Worm (Caenorhabditis elegans): Measurements from ENCODE around the gene R10D12.6.

The R10D12.6 gene

DNA sequence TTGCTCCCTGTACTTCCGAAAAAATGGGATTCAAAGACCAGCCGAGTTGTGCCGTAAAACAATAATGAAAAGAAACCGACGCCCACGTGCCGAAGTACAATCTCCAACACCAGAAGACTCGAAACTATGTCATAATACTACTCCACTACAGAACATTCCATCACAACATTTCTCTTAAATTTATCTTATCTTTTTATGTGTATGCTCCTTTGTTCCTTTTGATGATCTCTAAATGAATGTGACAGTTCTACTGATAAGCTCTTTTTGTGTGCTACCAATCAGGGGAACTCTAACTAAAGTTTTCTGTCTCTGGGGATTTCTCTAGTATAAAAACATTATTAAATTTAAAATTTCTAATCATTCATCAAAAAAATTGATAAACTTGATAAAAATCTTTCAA, 37.7 kb downstream of the R10D12.6 start:
- TF ChIP-seq vab-7 (GFP tag; IDR thresholded peaks at IDR 0.05) (no peak), hlh-30 (tag; optimal IDR thresholded peaks at IDR 0.05; ENCODE audit: insufficient read depth) (peak; percentile 2), hmg-1.1 (GFP tag; IDR thresholded peaks at IDR 0.05) (0 out of 2 replicates have a peak, but pooled peaks have one; percentile 28), F10B5.3 (tag; optimal IDR thresholded peaks at IDR 0.05) (no peak), lin-38 (GFP tag; IDR thresholded peaks at IDR 0.05) (no peak; the same call in 1 of the 2 replicates), lin-1 (GFP tag; IDR thresholded peaks at IDR 0.05) (peak; percentile 7; the same call in 1 of the 2 replicates), T26A8.4 (GFP tag; IDR thresholded peaks at IDR 0.05) (no peak), ctbp-1 (GFP tag; IDR thresholded peaks at IDR 0.05) (no peak), unc-130 (GFP tag; optimal IDR thresholded peaks at IDR 0.05) (no peak), ztf-11 (tag; optimal IDR thresholded peaks at IDR 0.05) (no peak), mxl-3 (GFP tag; optimal IDR thresholded peaks at IDR 0.05) (no peak), nhr-28 (tag; optimal IDR thresholded peaks at IDR 0.05) (peak; percentile 88), T20F7.1 (GFP tag; optimal IDR thresholded peaks at IDR 0.05) (peak; percentile 46), jun-1 (tag; optimal IDR thresholded peaks at IDR 0.05) (no peak), zip-2 (tag; optimal IDR thresholded peaks at IDR 0.05) (no peak), php-3 (GFP tag; IDR thresholded peaks at IDR 0.05) (peak; percentile 65), nhr-77 (tag; optimal IDR thresholded peaks at IDR 0.05) (peak; percentile 43), nhr-25 (tag; optimal IDR thresholded peaks at IDR 0.05; ENCODE audit: borderline replicate concordance, insufficient read depth) (no peak), arid-1 (GFP tag; conservative IDR thresholded peaks at IDR 0.05) (0 out of 2 replicates have a peak, but pooled peaks have one; percentile 9), dve-1 (tag; optimal IDR thresholded peaks at IDR 0.05; ENCODE audit: insufficient read depth) (peak; percentile 84), mes-2 (tag; optimal IDR thresholded peaks at IDR 0.05; ENCODE audit: poor library complexity, severe bottlenecking) (no peak), pqm-1 (tag; optimal IDR thresholded peaks at IDR 0.05) (peak; percentile 95), ZK546.5 (tag; optimal IDR thresholded peaks at IDR 0.05) (no peak), nhr-102 (tag; optimal IDR thresholded peaks at IDR 0.05) (peak; percentile 38), dmd-6 (GFP tag; IDR thresholded peaks at IDR 0.05) (peak; percentile 47; the same call in 1 of the 2 replicates), lim-7 (GFP tag; IDR thresholded peaks at IDR 0.05) (0 out of 2 replicates have a peak, but pooled peaks have one; percentile 9), nhr-48 (tag; optimal IDR thresholded peaks at IDR 0.05) (peak; percentile 26), snpc-4 (tag; optimal IDR thresholded peaks at IDR 0.05) (no peak), attf-4 (tag; optimal IDR thresholded peaks at IDR 0.05) (no peak), mdl-1 (tag; optimal IDR thresholded peaks at IDR 0.05) (no peak), ceh-20 (GFP tag; IDR thresholded peaks at IDR 0.05) (no peak), hlh-11 (tag; optimal IDR thresholded peaks at IDR 0.05) (peak; percentile 57), nhr-111 (GFP tag; optimal IDR thresholded peaks at IDR 0.05) (no peak), pha-4 (GFP tag; IDR thresholded peaks at IDR 0.05) (peak; percentile 50; the same call in 1 of the 2 replicates), pha-4 (tag; optimal IDR thresholded peaks at IDR 0.05) (no peak), daf-16 (GFP tag; optimal IDR thresholded peaks at IDR 0.05) (no peak), daf-16 (tag; optimal IDR thresholded peaks at IDR 0.05) (peak; percentile 58), hif-1 (tag; optimal IDR thresholded peaks at IDR 0.05) (peak in 1 of 2 experiments; percentile 56), nhr-237 (tag; optimal IDR thresholded peaks at IDR 0.05) (no peak), saeg-2 (GFP tag; IDR thresholded peaks at IDR 0.05) (no peak), zfp-3 (GFP tag; conservative IDR thresholded peaks at IDR 0.05) (0 out of 2 replicates have a peak, but pooled peaks have one; percentile 63), Y48G9A.11 (GFP tag; IDR thresholded peaks at IDR 0.05) (no peak)
